Worm (Caenorhabditis elegans) whole organism, L4 larva: Measurements from ENCODE around the gene fbxb-1.

Source experiments
- ZK546.5 ChIP-seq, 2 experiments: sonication (generic microtip); optimal IDR thresholded peaks; 2 replicates each; lab custom pipeline; 2017; ENCODE audit warnings: missing biosample characterization in 2 of 2, missing genetic modification characterization in 2 of 2
- ama-1 ChIP-seq: fragments of 150-350 bp; optimal IDR thresholded peaks from 2 replicates; lab custom pipeline; 2014; ENCODE audit warnings: inconsistent platforms, mixed read lengths
- daf-16 ChIP-seq, 3 experiments: sonication (generic microtip); optimal IDR thresholded peaks; 2 replicates each; lab custom pipeline; 2016 to 2017; ENCODE audit warnings: missing genetic modification characterization in 3 of 3, missing genetic modification reagents in 3 of 3, mild to moderate bottlenecking in 2 of 3, missing compliant biosample characterization in 2 of 3, missing biosample characterization in 1 of 3, moderate library complexity in 1 of 3
- mes-2 ChIP-seq: sonication (generic microtip); optimal IDR thresholded peaks from 2 replicates; lab custom pipeline; 2016; ENCODE audit warnings: missing genotype, mild to moderate bottlenecking, missing genetic modification characterization, missing compliant biosample characterization; ENCODE audit not compliant: poor library complexity, severe bottlenecking
- spr-3 ChIP-seq: fragments of 200-800 bp; sonication (Bioruptor generic); optimal IDR thresholded peaks from 2 replicates; lab custom pipeline; 2018; ENCODE audit warnings: mild to moderate bottlenecking, missing genetic modification characterization, missing compliant biosample characterization
- zip-2 ChIP-seq: fragments of 150-350 bp; optimal IDR thresholded peaks from 2 replicates; lab custom pipeline; 2014; ENCODE audit warnings: missing biosample characterization, missing genetic modification characterization

ce11 chrV:19257653-19258052, 17.5 kb downstream of the fbxb-1 start, which contains the start of gene F21D9.3:
- TF ChIP-seq mes-2 (tag; lab: Kevin White, UChicago): no peak
- TF ChIP-seq spr-3 (GFP tag; lab: Kevin White, UChicago): no peak
- TF ChIP-seq daf-16 (GFP tag; optimal IDR thresholded peaks at IDR 0.05; lab: Kevin White, UChicago): no peak
- no peak for TF ChIP-seq daf-16 (tag; optimal IDR thresholded peaks at IDR 0.05; lab: Kevin White, UChicago)
- TF ChIP-seq ZK546.5 (tag; optimal IDR thresholded peaks at IDR 0.05; lab: Kevin White, UChicago): no peak
- TF ChIP-seq zip-2: no peak
- no peak for TF ChIP-seq ama-1
